Fruit fly (Drosophila melanogaster) whole organism, wandering third instar larva: ENCODE measurements around the gene GstO2.

Source experiments
- Abd-B ChIP-seq: fragments of >200 bp; optimal IDR thresholded peaks from 2 replicates; lab custom pipeline; 2017; ENCODE audit warnings: missing biosample characterization, missing genetic modification characterization
- CG32264 ChIP-seq: fragments of 200-800 bp; sonication (Bioruptor generic); optimal IDR thresholded peaks from 2 replicates; lab custom pipeline; 2016; ENCODE audit warnings: missing biosample characterization, missing genetic modification characterization
- CG9705 ChIP-seq: fragments of 200-800 bp; sonication (Bioruptor generic); optimal IDR thresholded peaks from 2 replicates; lab custom pipeline; 2018; ENCODE audit warnings: missing biosample characterization, mild to moderate bottlenecking, missing genetic modification characterization
- CrebA ChIP-seq: fragments of 200-800 bp; sonication (Bioruptor generic); optimal IDR thresholded peaks from 2 replicates; lab custom pipeline; 2016; ENCODE audit warnings: missing biosample characterization, mild to moderate bottlenecking, missing genetic modification characterization, borderline replicate concordance
- Dfd ChIP-seq: fragments of >200 bp; optimal IDR thresholded peaks from 2 replicates; lab custom pipeline; 2017; ENCODE audit warnings: missing biosample characterization, missing genetic modification characterization
- Dif ChIP-seq: fragments of 200-275, 200-300 bp; sonication (Bioruptor generic); optimal IDR thresholded peaks from 2 replicates; lab custom pipeline; 2018; ENCODE audit warnings: missing biosample characterization, missing genetic modification characterization; ENCODE audit not compliant: partially characterized antibody
- GATAd ChIP-seq: sonication (Bioruptor generic); optimal IDR thresholded peaks from 2 replicates; lab custom pipeline; 2016; ENCODE audit warnings: missing biosample characterization, missing genetic modification characterization
- HLH106 ChIP-seq: fragments of 200-800 bp; optimal IDR thresholded peaks from 3 replicates; lab custom pipeline; 2019; ENCODE audit warnings: missing biosample characterization, mild to moderate bottlenecking, missing genetic modification characterization, moderate library complexity
- Hnf4 ChIP-seq: fragments of 200-800 bp; sonication (Bioruptor generic); optimal IDR thresholded peaks from 2 replicates; lab custom pipeline; 2016; ENCODE audit warnings: missing biosample characterization, mild to moderate bottlenecking, missing genetic modification characterization
- Hr78 ChIP-seq: fragments of >200 bp; optimal IDR thresholded peaks from 2 replicates; lab custom pipeline; 2017; ENCODE audit warnings: missing biosample characterization, missing genetic modification characterization
- Hr83 ChIP-seq: fragments of 200-300 bp; sonication (Bioruptor generic); optimal IDR thresholded peaks from 2 replicates; lab custom pipeline; 2016; ENCODE audit warnings: missing biosample characterization, mild to moderate bottlenecking, missing genetic modification characterization, moderate library complexity; ENCODE audit not compliant: poor library complexity, severe bottlenecking
- Jra ChIP-seq: sonication (Bioruptor generic); optimal IDR thresholded peaks from 2 replicates; lab custom pipeline; 2016; ENCODE audit warnings: missing biosample characterization, missing genetic modification characterization
- Mio ChIP-seq: sonication (Bioruptor generic); optimal IDR thresholded peaks from 2 replicates; lab custom pipeline; 2016; ENCODE audit warnings: missing biosample characterization, missing genetic modification characterization
- Myc ChIP-seq: fragments of >200 bp; optimal IDR thresholded peaks from 2 replicates; lab custom pipeline; 2017
- N ChIP-seq: fragments of >200 bp; optimal IDR thresholded peaks from 2 replicates; lab custom pipeline; 2018; ENCODE audit warnings: missing biosample characterization, missing external identifiers, missing genetic modification characterization
- OdsH ChIP-seq: fragments of 200-800 bp; sonication (Bioruptor generic); optimal IDR thresholded peaks from 2 replicates; lab custom pipeline; 2016; ENCODE audit warnings: missing biosample characterization, mild to moderate bottlenecking, missing genetic modification characterization
- Rel ChIP-seq, 2 experiments: fragments of 200-800 bp; sonication (Bioruptor generic) in 1 of 2; optimal IDR thresholded peaks; 2 replicates in 1 of 2; 3 replicates in 1 of 2; lab custom pipeline; 2016 to 2019; ENCODE audit warnings: mild to moderate bottlenecking in 2 of 2, missing biosample characterization in 2 of 2, missing genetic modification characterization in 2 of 2, moderate library complexity in 1 of 2
- Sp1 ChIP-seq: fragments of 200-800 bp; sonication (Bioruptor generic); optimal IDR thresholded peaks from 3 replicates; lab custom pipeline; 2019; ENCODE audit warnings: missing biosample characterization, mild to moderate bottlenecking, missing genetic modification characterization, moderate library complexity
- Vsx2 ChIP-seq: fragments of 200-300, 225-300 bp; sonication (Bioruptor generic); optimal IDR thresholded peaks from 2 replicates; lab custom pipeline; 2018; ENCODE audit warnings: missing biosample characterization, missing genetic modification characterization; ENCODE audit not compliant: partially characterized antibody
- br ChIP-seq: fragments of 200-800 bp; sonication (Bioruptor generic); optimal IDR thresholded peaks from 2 replicates; lab custom pipeline; 2016; ENCODE audit warnings: missing biosample characterization, missing genetic modification characterization
- brk ChIP-seq: fragments of 200-800 bp; sonication (Bioruptor generic); optimal IDR thresholded peaks from 2 replicates; lab custom pipeline; 2016; ENCODE audit warnings: missing biosample characterization, mild to moderate bottlenecking, missing genetic modification characterization
- dl ChIP-seq, 2 experiments: fragments of 175-275, 200-275 bp in 1 of 2; fragments of 200-275 bp in 1 of 2; sonication (Bioruptor generic); optimal IDR thresholded peaks; lab custom pipeline; 2018; ENCODE audit warnings: mild to moderate bottlenecking in 2 of 2, missing biosample characterization in 2 of 2, missing genetic modification characterization in 2 of 2, moderate library complexity in 2 of 2; ENCODE audit not compliant: partially characterized antibody in 2 of 2, insufficient read depth in 1 of 2
- dmrt93B ChIP-seq: fragments of 200-800 bp; sonication (Bioruptor generic); optimal IDR thresholded peaks from 2 replicates; lab custom pipeline; 2018; ENCODE audit warnings: missing biosample characterization, mild to moderate bottlenecking, missing genetic modification characterization
- dsf ChIP-seq: sonication (Bioruptor generic); optimal IDR thresholded peaks from 2 replicates; lab custom pipeline; 2016; ENCODE audit warnings: missing biosample characterization, missing genetic modification characterization, borderline replicate concordance
- ey ChIP-seq: fragments of 200-800 bp; sonication (Bioruptor generic); optimal IDR thresholded peaks from 2 replicates; lab custom pipeline; 2016; ENCODE audit warnings: missing biosample characterization, missing genetic modification characterization
- foxo ChIP-seq, 2 experiments: fragments of 200-800 bp; sonication (Bioruptor generic); optimal IDR thresholded peaks; 2 replicates in 1 of 2; 3 replicates in 1 of 2; lab custom pipeline; 2016 to 2017; ENCODE audit warnings: missing biosample characterization in 2 of 2, missing genetic modification characterization in 2 of 2
- fru ChIP-seq: fragments of 200-800 bp; sonication (Bioruptor generic); optimal IDR thresholded peaks from 3 replicates; lab custom pipeline; 2016; ENCODE audit warnings: missing biosample characterization, mild to moderate bottlenecking, missing genetic modification characterization
- h ChIP-seq: fragments of 200-800 bp; sonication (Bioruptor generic); optimal IDR thresholded peaks from 3 replicates; lab custom pipeline; 2016; ENCODE audit warnings: missing biosample characterization, mild to moderate bottlenecking, missing genetic modification characterization
- jim ChIP-seq: fragments of 175-275, 200-325 bp; sonication (Bioruptor generic); optimal IDR thresholded peaks from 2 replicates; lab custom pipeline; 2016; ENCODE audit warnings: missing biosample characterization, mild to moderate bottlenecking, missing genetic modification characterization
- lola ChIP-seq: fragments of >200 bp; optimal IDR thresholded peaks from 2 replicates; lab custom pipeline; 2017; ENCODE audit warnings: missing biosample characterization, missing genetic modification characterization
- pan ChIP-seq: fragments of >200 bp; optimal IDR thresholded peaks from 2 replicates; lab custom pipeline; 2017
- psq ChIP-seq: fragments of 200-800 bp; sonication (Bioruptor generic); optimal IDR thresholded peaks from 3 replicates; lab custom pipeline; 2017; ENCODE audit warnings: missing biosample characterization, mild to moderate bottlenecking, missing genetic modification characterization, moderate library complexity
- rgr ChIP-seq: fragments of 200-800 bp; sonication (Bioruptor generic); optimal IDR thresholded peaks from 3 replicates; lab custom pipeline; 2016; ENCODE audit warnings: missing biosample characterization, mild to moderate bottlenecking, missing genetic modification characterization
- sage ChIP-seq: fragments of 200-800 bp; sonication (Bioruptor generic); optimal IDR thresholded peaks from 2 replicates; lab custom pipeline; 2016; ENCODE audit warnings: missing biosample characterization, mild to moderate bottlenecking, missing genetic modification characterization
- sv ChIP-seq: fragments of 200-800 bp; sonication (Bioruptor generic); optimal IDR thresholded peaks from 3 replicates; lab custom pipeline; 2016; ENCODE audit warnings: missing biosample characterization, missing genetic modification characterization
- tai ChIP-seq: sonication (Bioruptor generic); optimal IDR thresholded peaks from 2 replicates; lab custom pipeline; 2016; ENCODE audit warnings: missing biosample characterization, missing genetic modification characterization
- usp ChIP-seq: fragments of >200 bp; optimal IDR thresholded peaks from 2 replicates; lab custom pipeline; 2017; ENCODE audit warnings: missing biosample characterization, missing genetic modification characterization
- woc ChIP-seq: sonication (Bioruptor generic); optimal IDR thresholded peaks from 2 replicates; lab custom pipeline; 2016; ENCODE audit warnings: missing biosample characterization, mild to moderate bottlenecking, missing genetic modification characterization

The GstO2 gene

dm6 chr3L:8519232-8519631 is 4.1 kb downstream of the GstO2 start:
- TF ChIP-seq Dif (GFP tag; lab: Kevin White, UChicago) (no peak), br (GFP tag; lab: Kevin White, UChicago) (peak; percentile 29), Myc (lab: Kevin White, UChicago) (no peak), CrebA (no peak), tai (GFP tag; lab: Kevin White, UChicago) (no peak), jim (no peak), CG32264 (GFP tag; lab: Kevin White, UChicago) (no peak), foxo (GFP tag; optimal IDR thresholded peaks at IDR 0.05; lab: Kevin White, UChicago) (peak in 1 of 2 experiments; percentile 10), Sp1 (GFP tag; lab: Kevin White, UChicago) (peak; percentile 4), dsf (GFP tag; lab: Kevin White, UChicago) (no peak), brk (no peak), Mio (no peak), sv (no peak), psq (GFP tag; lab: Kevin White, UChicago) (no peak), N (no peak), dl (GFP tag; optimal IDR thresholded peaks at IDR 0.05; lab: Kevin White, UChicago; ENCODE audit: insufficient read depth in 1 of 2, partially characterized antibody in 2 of 2) (no peak), CG9705 (GFP tag; lab: Kevin White, UChicago) (no peak), HLH106 (tag; lab: Kevin White, UChicago) (peak; percentile 22), woc (GFP tag; lab: Kevin White, UChicago) (no peak), dmrt93B (GFP tag; lab: Kevin White, UChicago) (no peak), Rel (GFP tag; optimal IDR thresholded peaks at IDR 0.05; lab: Kevin White, UChicago) (no peak), Rel (tag; optimal IDR thresholded peaks at IDR 0.05; lab: Kevin White, UChicago) (no peak), pan (lab: Kevin White, UChicago) (no peak), Abd-B (no peak), Hr78 (GFP tag; lab: Kevin White, UChicago) (no peak), OdsH (GFP tag; lab: Kevin White, UChicago) (no peak), h (GFP tag; lab: Kevin White, UChicago) (peak; percentile 47), sage (GFP tag; lab: Kevin White, UChicago) (no peak), usp (no peak), lola (GFP tag; lab: Kevin White, UChicago) (no peak), Vsx2 (GFP tag; lab: Kevin White, UChicago) (no peak), Dfd (GFP tag; lab: Kevin White, UChicago) (no peak), Jra (peak; percentile 4), ey (peak; percentile 17), Hr83 (GFP tag; lab: Kevin White, UChicago) (peak; percentile 13), rgr (peak; percentile 39), GATAd (GFP tag; lab: Kevin White, UChicago) (no peak), fru (GFP tag; lab: Kevin White, UChicago) (peak; percentile 75), Hnf4 (GFP tag; lab: Kevin White, UChicago) (no peak)

DNA sequence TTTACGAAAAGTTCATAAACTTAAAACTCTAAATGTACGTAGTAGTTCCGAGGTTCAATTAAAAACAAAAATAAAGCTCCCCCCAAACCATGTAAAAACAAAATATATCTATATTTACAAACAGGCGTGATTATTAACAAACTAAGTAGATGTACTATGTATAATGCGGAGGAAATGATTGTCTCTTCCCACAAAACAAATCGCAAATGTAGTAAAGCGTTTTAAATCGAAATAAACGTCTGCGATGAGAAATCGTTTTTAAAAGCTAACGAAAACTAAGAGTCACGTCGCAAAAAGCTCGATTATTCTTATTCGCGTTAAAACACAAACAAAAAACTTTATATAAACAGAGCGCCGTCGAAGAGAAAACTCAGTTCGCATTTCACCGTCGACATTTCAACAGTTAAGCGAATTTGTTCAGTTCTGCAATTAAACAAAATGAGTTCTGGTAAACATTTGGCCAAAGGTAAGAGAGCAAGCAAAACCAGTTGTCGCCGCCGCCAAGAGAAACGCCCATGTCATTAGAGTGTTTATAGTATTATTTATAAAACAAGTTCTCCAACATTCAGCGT is 4.7 kb downstream of the GstO2 start, which contains the start of gene GstO3:
TSS of gene GstO3 (plus strand) at position 370 of the 572 bp plus-strand sequence.
- TF ChIP-seq brk (peak; percentile 77), dl (GFP tag; optimal IDR thresholded peaks at IDR 0.05; lab: Kevin White, UChicago; ENCODE audit: insufficient read depth in 1 of 2, partially characterized antibody in 2 of 2) (peak in 1 of 2 experiments; percentile 20), Dif (GFP tag; lab: Kevin White, UChicago) (peak; percentile 60), Hr83 (GFP tag; lab: Kevin White, UChicago) (no peak), usp (no peak), Rel (GFP tag; optimal IDR thresholded peaks at IDR 0.05; lab: Kevin White, UChicago) (peak; percentile 94), Rel (tag; optimal IDR thresholded peaks at IDR 0.05; lab: Kevin White, UChicago) (peak; percentile 3), N (no peak), rgr (peak; percentile 6), psq (GFP tag; lab: Kevin White, UChicago) (no peak), GATAd (GFP tag; lab: Kevin White, UChicago) (no peak), sage (GFP tag; lab: Kevin White, UChicago) (peak; percentile 28), foxo (GFP tag; optimal IDR thresholded peaks at IDR 0.05; lab: Kevin White, UChicago) (peak in 1 of 2 experiments; percentile 81)
